Worm (Caenorhabditis elegans) whole organism, mixed stage, embryonic: Measurements from ENCODE around the gene F41F3.3.

Experiments used
- ceh-39 ChIP-seq: fragments of 150-350 bp; optimal IDR thresholded peaks from 2 replicates; lab custom pipeline; 2014; ENCODE audit warnings: missing biosample characterization, missing genetic modification characterization
- cnd-1 ChIP-seq: fragments of 200-800 bp; sonication (Bioruptor generic); optimal IDR thresholded peaks from 2 replicates; lab custom pipeline; 2018; ENCODE audit warnings: mild to moderate bottlenecking, missing genetic modification characterization, missing compliant biosample characterization
- nhr-237 ChIP-seq: fragments of 150-350 bp; optimal IDR thresholded peaks from 2 replicates; lab custom pipeline; 2014; ENCODE audit warnings: missing biosample characterization, missing genetic modification characterization
- nhr-28 ChIP-seq: fragments of 150-350 bp; optimal IDR thresholded peaks from 2 replicates; lab custom pipeline; 2014; ENCODE audit warnings: missing biosample characterization, missing genetic modification characterization
- nhr-76 ChIP-seq: sonication (generic microtip); optimal IDR thresholded peaks from 2 replicates; lab custom pipeline; 2017; ENCODE audit warnings: missing biosample characterization, missing genetic modification characterization
- pha-4 ChIP-seq: fragments of 150-350 bp; optimal IDR thresholded peaks from 2 replicates; lab custom pipeline; 2018; ENCODE audit warnings: missing biosample characterization, missing genetic modification reagents, missing genetic modification characterization
- snpc-4 ChIP-seq: fragments of 150-350 bp; optimal IDR thresholded peaks from 2 replicates; lab custom pipeline; 2014; ENCODE audit warnings: missing biosample characterization, missing genetic modification characterization
- unc-62 ChIP-seq: fragments of 150-350 bp; optimal IDR thresholded peaks from 2 replicates; lab custom pipeline; 2014; ENCODE audit warnings: missing biosample characterization, missing genetic modification reagents, missing genetic modification characterization

DNA sequence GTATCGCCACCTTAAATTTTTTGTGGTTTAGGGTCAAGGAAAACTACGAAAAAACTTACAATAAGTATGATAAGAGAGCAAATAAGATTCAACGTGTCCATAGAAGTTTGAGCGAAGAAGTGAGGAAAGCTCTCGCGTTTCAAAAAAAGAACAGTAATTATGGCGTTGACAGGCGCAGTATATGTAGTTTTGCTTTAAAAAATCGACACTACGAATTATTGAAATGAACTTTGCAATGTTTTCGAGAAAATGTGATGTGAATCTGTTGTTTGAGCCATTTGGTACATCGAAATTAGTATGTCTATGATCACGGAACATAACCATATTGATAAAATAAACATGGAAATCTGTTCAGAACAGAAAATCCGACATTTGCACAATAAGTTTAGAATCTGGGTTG is 14.4 kb upstream of the F41F3.3 start, which contains the start of gene srx-74:
- TF ChIP-seq nhr-237 (tag; lab: Kevin White, UChicago) (no peak), nhr-76 (tag; lab: Kevin White, UChicago) (no peak), pha-4 (tag; lab: Kevin White, UChicago) (no peak), unc-62 (GFP tag; lab: Kevin White, UChicago) (no peak), snpc-4 (tag; lab: Kevin White, UChicago) (no peak), cnd-1 (tag; lab: Kevin White, UChicago) (no peak), nhr-28 (tag; lab: Kevin White, UChicago) (no peak), ceh-39 (tag; lab: Kevin White, UChicago) (no peak)
